Worm (Caenorhabditis elegans) whole organism, L4 larva: ENCODE measurements around the gene lron-7.
A peak's percentile ranks its signal among the peaks of the same experiment; 100 is the strongest.

Experiments
- D1046.2 ChIP-seq: fragments of 200-800 bp; sonication (Bioruptor generic); IDR thresholded peaks from 2 replicates; pipeline ENCODE4 v1.3.6; 2022; ENCODE audit warnings: missing genetic modification characterization, missing compliant biosample characterization
- F26F4.8 ChIP-seq: fragments of 200-800 bp; sonication (Bioruptor generic); conservative IDR thresholded peaks from 2 replicates; pipeline ENCODE4 v1.3.6; 2022; ENCODE audit warnings: missing genetic modification characterization, missing compliant biosample characterization
- F37D6.2 ChIP-seq: sonication (generic microtip); optimal IDR thresholded peaks from 2 replicates; lab custom pipeline; 2016; ENCODE audit warnings: mild to moderate bottlenecking, missing genetic modification characterization, missing compliant biosample characterization
- F44E2.7 ChIP-seq: fragments of 200-800 bp; sonication (Bioruptor generic); IDR thresholded peaks from 2 replicates; pipeline ENCODE4 v2.1.2; 2022; ENCODE audit warnings: missing genetic modification characterization, missing compliant biosample characterization
- T26A8.4 ChIP-seq: fragments of 200-800 bp; sonication (Bioruptor generic); IDR thresholded peaks from 2 replicates; pipeline ENCODE4 v1.3.6; 2022; ENCODE audit warnings: missing genetic modification characterization, missing compliant biosample characterization
- Y48G9A.11 ChIP-seq: fragments of 200-800 bp; sonication (Bioruptor generic); IDR thresholded peaks from 2 replicates; pipeline ENCODE4 v1.3.6; 2022; ENCODE audit warnings: missing genetic modification reagents, missing genetic modification characterization, missing compliant biosample characterization
- Y5F2A.4 ChIP-seq: fragments of 200-800 bp; sonication (Bioruptor generic); optimal IDR thresholded peaks from 2 replicates; lab custom pipeline; 2018; ENCODE audit warnings: mild to moderate bottlenecking, missing genetic modification characterization, missing compliant biosample characterization
- Y75B8A.6 ChIP-seq: fragments of 200-800 bp; sonication (Bioruptor generic); IDR thresholded peaks from 2 replicates; pipeline ENCODE4 v1.3.6; 2022; ENCODE audit warnings: missing genetic modification reagents, missing genetic modification characterization, missing compliant biosample characterization
- ZK337.2 ChIP-seq: fragments of 200-800 bp; sonication (Bioruptor generic); IDR thresholded peaks from 2 replicates; pipeline ENCODE4 v1.3.6; 2022; ENCODE audit warnings: missing genetic modification reagents, missing genetic modification characterization, missing compliant biosample characterization
- aha-1 ChIP-seq: fragments of 150-350 bp; peaks from one replicate; lab custom pipeline; 2014; ENCODE audit warnings: missing biosample characterization, missing genetic modification characterization
- attf-4 ChIP-seq: sonication (generic microtip); optimal IDR thresholded peaks from 3 replicates; lab custom pipeline; 2017; ENCODE audit warnings: missing biosample characterization, missing genetic modification characterization
- ceh-20 ChIP-seq: fragments of 200-800 bp; sonication (Bioruptor generic); IDR thresholded peaks from 2 replicates; pipeline ENCODE4 v1.3.6; 2022; ENCODE audit warnings: missing genetic modification reagents, missing genetic modification characterization, missing compliant biosample characterization
- ceh-44 ChIP-seq: fragments of 200-800 bp; sonication (Bioruptor generic); IDR thresholded peaks from 2 replicates; pipeline ENCODE4 v1.3.6; 2022; ENCODE audit warnings: missing genetic modification reagents, missing genetic modification characterization, missing compliant biosample characterization
- ceh-82 ChIP-seq: sonication (generic microtip); optimal IDR thresholded peaks from 2 replicates; lab custom pipeline; 2017; ENCODE audit warnings: missing biosample characterization, missing genetic modification characterization
- ces-1 ChIP-seq: fragments of 150-350 bp; sonication (generic microtip); optimal IDR thresholded peaks from 4 replicates; lab custom pipeline; 2014; ENCODE audit warnings: missing biosample characterization, missing genetic modification reagents, missing genetic modification characterization
- ctbp-1 ChIP-seq: fragments of 200-800 bp; sonication (Bioruptor generic); IDR thresholded peaks from 2 replicates; pipeline ENCODE4 v1.3.6; 2022; ENCODE audit warnings: missing genetic modification reagents, missing genetic modification characterization, missing compliant biosample characterization
- daf-19 ChIP-seq: fragments of 200-800 bp; sonication (Bioruptor generic); conservative IDR thresholded peaks from 2 replicates; pipeline ENCODE4 v1.3.6; 2022; ENCODE audit warnings: missing genetic modification characterization, missing compliant biosample characterization
- daf-8 ChIP-seq: fragments of 200-800 bp; sonication (Bioruptor generic); IDR thresholded peaks from 2 replicates; pipeline ENCODE4 v1.3.6; 2022; ENCODE audit warnings: missing genetic modification characterization, missing compliant biosample characterization
- dmd-9 ChIP-seq: fragments of 200-800 bp; sonication (Bioruptor generic); IDR thresholded peaks from 2 replicates; pipeline ENCODE4 v1.3.6; 2022; ENCODE audit warnings: missing genetic modification reagents, missing genetic modification characterization, missing compliant biosample characterization
- dve-1 ChIP-seq: sonication (generic microtip); optimal IDR thresholded peaks from 2 replicates; lab custom pipeline; 2017; ENCODE audit warnings: antibody characterized with exemption, mild to moderate bottlenecking, missing genetic modification characterization, missing compliant biosample characterization; ENCODE audit not compliant: insufficient read depth
- egl-43 ChIP-seq: fragments of 200-800 bp; sonication (Bioruptor generic); IDR thresholded peaks from 2 replicates; pipeline ENCODE4 v1.3.6; 2022; ENCODE audit warnings: missing genetic modification reagents, missing genetic modification characterization, missing compliant biosample characterization
- fkh-10 ChIP-seq: fragments of 150-350 bp; optimal IDR thresholded peaks from 2 replicates; lab custom pipeline; 2014; ENCODE audit warnings: missing biosample characterization, missing genetic modification reagents, missing genetic modification characterization
- hlh-11 ChIP-seq: fragments of 200-800 bp; sonication (Bioruptor generic); optimal IDR thresholded peaks from 2 replicates; lab custom pipeline; 2018; ENCODE audit warnings: mild to moderate bottlenecking, missing genetic modification characterization, missing compliant biosample characterization
- hmg-1.1 ChIP-seq: fragments of 200-800 bp; sonication (Bioruptor generic); IDR thresholded peaks from 2 replicates; pipeline ENCODE4 v1.3.6; 2022; ENCODE audit warnings: missing genetic modification reagents, missing genetic modification characterization, missing compliant biosample characterization
- lim-7 ChIP-seq: fragments of 200-800 bp; sonication (Bioruptor generic); IDR thresholded peaks from 2 replicates; pipeline ENCODE4 v1.3.6; 2022; ENCODE audit warnings: missing genetic modification characterization, missing compliant biosample characterization
- lin-29 ChIP-seq: fragments of 200-800 bp; sonication (Bioruptor generic); IDR thresholded peaks from 2 replicates; pipeline ENCODE4 v1.3.6; 2022; ENCODE audit warnings: missing genetic modification reagents, missing genetic modification characterization, missing compliant biosample characterization
- lin-39 ChIP-seq: fragments of 150-350 bp; optimal IDR thresholded peaks from 2 replicates; lab custom pipeline; 2014; ENCODE audit warnings: missing biosample characterization, missing genetic modification reagents, missing genetic modification characterization
- lir-3 ChIP-seq: sonication (generic microtip); optimal IDR thresholded peaks from 2 replicates; lab custom pipeline; 2016; ENCODE audit warnings: mild to moderate bottlenecking, missing genetic modification characterization, missing compliant biosample characterization
- lsy-2 ChIP-seq, 2 experiments: fragments of 150-350 bp in 1 of 2; sonication (generic microtip) in 1 of 2; optimal IDR thresholded peaks; 2 replicates each; lab custom pipeline; 2014 to 2017; ENCODE audit warnings: missing biosample characterization in 2 of 2, missing genetic modification characterization in 2 of 2
- madf-5 ChIP-seq, 2 experiments: fragments of 200-800 bp; sonication (Bioruptor generic); IDR thresholded peaks; 2 replicates each; pipeline ENCODE4 v1.3.6; 2022; ENCODE audit warnings: missing compliant biosample characterization in 2 of 2, missing genetic modification characterization in 2 of 2
- madf-9 ChIP-seq: fragments of 200-800 bp; sonication (Bioruptor generic); conservative IDR thresholded peaks from 2 replicates; pipeline ENCODE4 v1.3.6; 2022; ENCODE audit warnings: missing genetic modification reagents, missing genetic modification characterization, missing compliant biosample characterization
- mdl-1 ChIP-seq, 2 experiments: fragments of 150-350 bp in 1 of 2; sonication (generic microtip) in 1 of 2; optimal IDR thresholded peaks; 2 replicates each; lab custom pipeline; 2014 to 2017; ENCODE audit warnings: missing biosample characterization in 2 of 2, missing genetic modification characterization in 2 of 2
- mdt-29 ChIP-seq: fragments of 200-800 bp; sonication (Bioruptor generic); IDR thresholded peaks from 2 replicates; pipeline ENCODE4 v1.3.6; 2022; ENCODE audit warnings: missing genetic modification reagents, missing genetic modification characterization, missing compliant biosample characterization
- mep-1 ChIP-seq: fragments of 150-350 bp; sonication (generic microtip); optimal IDR thresholded peaks from 3 replicates; lab custom pipeline; 2014; ENCODE audit warnings: missing biosample characterization, missing genetic modification characterization
- nhr-11 ChIP-seq: fragments of 150-350 bp; optimal IDR thresholded peaks from 2 replicates; lab custom pipeline; 2014; ENCODE audit warnings: missing biosample characterization, missing genetic modification characterization
- nhr-237 ChIP-seq: sonication (generic microtip); optimal IDR thresholded peaks from 2 replicates; lab custom pipeline; 2017; ENCODE audit warnings: missing biosample characterization, missing genetic modification characterization
- nhr-41 ChIP-seq: fragments of 200-800 bp; sonication (Bioruptor generic); IDR thresholded peaks from 2 replicates; pipeline ENCODE4 v1.3.6; 2022; ENCODE audit warnings: missing genetic modification reagents, missing genetic modification characterization, missing compliant biosample characterization
- nhr-48 ChIP-seq: sonication (generic microtip); optimal IDR thresholded peaks from 2 replicates; lab custom pipeline; 2016; ENCODE audit warnings: mild to moderate bottlenecking, missing genetic modification characterization, missing compliant biosample characterization
- nhr-76 ChIP-seq: fragments of 150-350 bp; optimal IDR thresholded peaks from 2 replicates; lab custom pipeline; 2014; ENCODE audit warnings: missing biosample characterization, missing genetic modification characterization
- nhr-77 ChIP-seq: fragments of 150-350 bp; optimal IDR thresholded peaks from 2 replicates; lab custom pipeline; 2014; ENCODE audit warnings: missing biosample characterization, missing genetic modification characterization
- pqm-1 ChIP-seq: sonication (generic microtip); optimal IDR thresholded peaks from 2 replicates; lab custom pipeline; 2017; ENCODE audit warnings: missing biosample characterization, missing genetic modification characterization
- sdz-12 ChIP-seq: fragments of 200-800 bp; sonication (Bioruptor generic); optimal IDR thresholded peaks from 2 replicates; lab custom pipeline; 2018; ENCODE audit warnings: mild to moderate bottlenecking, missing genetic modification characterization, missing compliant biosample characterization
- set-16 ChIP-seq: fragments of 200-800 bp; sonication (Bioruptor generic); IDR thresholded peaks from 2 replicates; pipeline ENCODE4 v1.3.6; 2022; ENCODE audit warnings: missing genetic modification reagents, missing genetic modification characterization, missing compliant biosample characterization
- unc-62 ChIP-seq, 3 experiments: fragments of 150-350 bp in 1 of 3; sonication (generic microtip); optimal IDR thresholded peaks in 2 of 3; peaks in 1 of 3; 1 replicate in 1 of 3; 2 replicates in 2 of 3; lab custom pipeline; 2014 to 2017; ENCODE audit warnings: missing biosample characterization in 3 of 3, missing genetic modification characterization in 3 of 3, missing genetic modification reagents in 3 of 3, missing genotype in 1 of 3
- vab-7 ChIP-seq: fragments of 200-800 bp; sonication (Bioruptor generic); IDR thresholded peaks from 2 replicates; pipeline ENCODE4 v1.3.6; 2022; ENCODE audit warnings: missing genetic modification reagents, missing genetic modification characterization, missing compliant biosample characterization
- zfp-2 ChIP-seq: sonication (generic microtip); optimal IDR thresholded peaks from 2 replicates; lab custom pipeline; 2016; ENCODE audit warnings: mild to moderate bottlenecking, missing genetic modification characterization, missing compliant biosample characterization
- zip-11 ChIP-seq: fragments of 200-800 bp; sonication (Bioruptor generic); IDR thresholded peaks from 2 replicates; pipeline ENCODE4 v1.3.6; 2022; ENCODE audit warnings: missing genetic modification characterization, missing compliant biosample characterization
- zip-2 ChIP-seq: fragments of 150-350 bp; optimal IDR thresholded peaks from 2 replicates; lab custom pipeline; 2014; ENCODE audit warnings: missing biosample characterization, missing genetic modification characterization
- ztf-11 ChIP-seq: fragments of 150-350 bp; optimal IDR thresholded peaks from 2 replicates; lab custom pipeline; 2014; ENCODE audit warnings: missing biosample characterization, missing genetic modification characterization

The lron-7 gene

ce11 chrX:7323604-7324003 is 31.7 kb downstream of the lron-7 start (continued):
- TF ChIP-seq ceh-20 (GFP tag; lab: Robert Waterston, UW) (0 out of 2 replicates have a peak, but pooled peaks have one; percentile 33), D1046.2 (peak; percentile 64; the same call in 1 of the 2 replicates), ceh-82 (no peak), zip-11 (GFP tag; lab: Robert Waterston, UW) (0 out of 2 replicates have a peak, but pooled peaks have one; percentile 63), ces-1 (GFP tag; lab: Kevin White, UChicago) (no peak), T26A8.4 (peak; percentile 77), ZK337.2 (GFP tag; lab: Robert Waterston, UW) (no peak; the same call in 1 of the 2 replicates), ctbp-1 (GFP tag; lab: Robert Waterston, UW) (peak; percentile 62), lim-7 (peak; percentile 83), F26F4.8 (GFP tag; lab: Robert Waterston, UW) (peak; percentile 76), lin-29 (no peak), mdl-1 (tag; optimal IDR thresholded peaks at IDR 0.05; lab: Kevin White, UChicago) (no peak), ceh-44 (GFP tag; lab: Robert Waterston, UW) (0 out of 2 replicates have a peak, but pooled peaks have one; percentile 35), F37D6.2 (tag; lab: Kevin White, UChicago) (no peak), attf-4 (tag; lab: Kevin White, UChicago) (no peak), hmg-1.1 (GFP tag; lab: Robert Waterston, UW) (peak; percentile 45; the same call in 1 of the 2 replicates), lin-39 (tag; lab: Kevin White, UChicago) (no peak), nhr-48 (peak; percentile 70), sdz-12 (GFP tag; lab: Kevin White, UChicago) (peak; percentile 36), nhr-11 (tag; lab: Kevin White, UChicago) (no peak), dmd-9 (GFP tag; lab: Robert Waterston, UW) (no peak), mep-1 (tag; lab: Kevin White, UChicago) (peak; percentile 54), Y48G9A.11 (no peak), lir-3 (peak; percentile 57), pqm-1 (no peak), hlh-11 (tag; lab: Kevin White, UChicago) (peak; percentile 50), nhr-237 (tag; lab: Kevin White, UChicago) (no peak), zip-2 (tag; lab: Kevin White, UChicago) (peak; percentile 2), dve-1 (tag; lab: Kevin White, UChicago) (peak; percentile 48), vab-7 (GFP tag; lab: Robert Waterston, UW) (peak; percentile 59), Y5F2A.4 (GFP tag; lab: Kevin White, UChicago) (peak; percentile 34), F44E2.7 (GFP tag; lab: Robert Waterston, UW) (no peak), nhr-77 (tag; lab: Kevin White, UChicago) (no peak), zfp-2 (tag; lab: Kevin White, UChicago) (no peak)

- TF ChIP-seq hlh-11 (tag; lab: Kevin White, UChicago) (no peak), F26F4.8 (GFP tag; lab: Robert Waterston, UW) (no peak), set-16 (GFP tag; lab: Robert Waterston, UW) (peak; percentile 38; the same call in 1 of the 2 replicates), nhr-41 (GFP tag; lab: Robert Waterston, UW) (no peak), unc-62 (GFP tag; optimal IDR thresholded peaks at IDR 0.05 in 1 of 2; lab: Kevin White, UChicago) (peak in 1 of 2 experiments; percentile 85), unc-62 (tag; optimal IDR thresholded peaks at IDR 0.05; lab: Kevin White, UChicago) (no peak), egl-43 (GFP tag; lab: Robert Waterston, UW) (no peak), fkh-10 (GFP tag; lab: Kevin White, UChicago) (peak; percentile 3), aha-1 (tag; lab: Kevin White, UChicago) (peak; percentile 89), mep-1 (tag; lab: Kevin White, UChicago) (peak; percentile 37), dve-1 (tag; lab: Kevin White, UChicago) (no peak), mdt-29 (no peak), Y75B8A.6 (GFP tag; lab: Robert Waterston, UW) (no peak), lsy-2 (tag; optimal IDR thresholded peaks at IDR 0.05; lab: Kevin White, UChicago) (no peak), mdl-1 (tag; optimal IDR thresholded peaks at IDR 0.05; lab: Kevin White, UChicago) (no peak), hmg-1.1 (GFP tag; lab: Robert Waterston, UW) (peak; percentile 40; the same call in 1 of the 2 replicates), madf-9 (GFP tag; lab: Robert Waterston, UW) (no peak), ztf-11 (no peak), daf-8 (no peak), nhr-76 (tag; lab: Kevin White, UChicago) (no peak), zip-2 (tag; lab: Kevin White, UChicago) (no peak), daf-19 (GFP tag; lab: Robert Waterston, UW) (no peak), madf-5 (GFP tag; IDR thresholded peaks at IDR 0.05; lab: Robert Waterston, UW) (no peak)
Observed at ce11 chrX:7326967-7327651, 35.2 kb downstream of the lron-7 start, which contains the start of gene sng-1. Gene sng-1, plus strand, starts transcription at chrX:7327601.
